Fruit fly (Drosophila melanogaster): Measurements from ENCODE around the gene SdhCL.

The SdhCL gene

DNA sequence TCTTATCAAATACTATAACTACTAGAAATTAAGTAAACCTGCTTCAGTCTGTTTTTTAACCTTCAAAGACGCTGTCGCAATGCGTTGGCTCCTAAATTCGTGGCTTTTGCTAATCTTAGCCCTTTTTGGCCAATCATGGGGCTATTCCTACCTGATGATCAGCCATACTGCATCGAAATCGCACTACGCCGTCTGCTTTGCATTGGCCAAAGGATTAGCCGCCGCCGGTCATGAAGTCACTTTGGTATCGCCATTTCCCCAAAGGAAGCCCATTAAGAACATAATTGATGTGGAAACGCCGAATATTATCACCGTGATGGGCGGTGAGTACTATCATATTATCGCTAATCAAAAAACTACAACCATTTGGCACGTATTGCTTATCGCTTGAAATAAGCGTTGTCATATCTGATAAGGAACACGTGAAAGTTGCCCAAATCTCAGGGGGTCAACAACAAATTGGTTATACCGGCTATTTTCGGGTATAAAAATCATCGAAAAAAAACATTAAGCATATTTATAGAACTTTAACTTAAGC, 39.1 kb upstream of the SdhCL start, which contains the start of gene Ugt302E1:
Gene Ugt302E1, plus strand, starts transcription at position 51 of the 538 bp plus-strand sequence.
- TF ChIP-seq mirr (GFP tag; optimal IDR thresholded peaks at IDR 0.05) (peak; percentile 41), GATAe (GFP tag; conservative IDR thresholded peaks at IDR 0.05) (peak; percentile 17; the same call in 1 of the 2 replicates), CG6272 (GFP tag; IDR thresholded peaks at IDR 0.05) (no peak), Hand (GFP tag; optimal IDR thresholded peaks at IDR 0.05) (no peak), CG34376 (GFP tag; optimal IDR thresholded peaks at IDR 0.05) (peak; percentile 38), cwo (GFP tag; optimal IDR thresholded peaks at IDR 0.05) (peak; percentile 86), CG16815 (GFP tag; optimal IDR thresholded peaks at IDR 0.05) (no peak), Chrac-16 (GFP tag; optimal IDR thresholded peaks at IDR 0.05) (no peak), pan (optimal IDR thresholded peaks at IDR 0.05) (no peak), pan (GFP tag; optimal IDR thresholded peaks at IDR 0.05 in 1 of 2, IDR thresholded peaks at IDR 0.05 in 1 of 2) (no peak), jigr1 (GFP tag; IDR thresholded peaks at IDR 0.05) (no peak), grn (GFP tag; optimal IDR thresholded peaks at IDR 0.05) (peak; percentile 59), sug (tag; optimal IDR thresholded peaks at IDR 0.05) (peak; percentile 58), Tbp (GFP tag; optimal IDR thresholded peaks at IDR 0.05) (no peak), exex (tag; optimal IDR thresholded peaks at IDR 0.05) (peak; percentile 87)

DNA sequence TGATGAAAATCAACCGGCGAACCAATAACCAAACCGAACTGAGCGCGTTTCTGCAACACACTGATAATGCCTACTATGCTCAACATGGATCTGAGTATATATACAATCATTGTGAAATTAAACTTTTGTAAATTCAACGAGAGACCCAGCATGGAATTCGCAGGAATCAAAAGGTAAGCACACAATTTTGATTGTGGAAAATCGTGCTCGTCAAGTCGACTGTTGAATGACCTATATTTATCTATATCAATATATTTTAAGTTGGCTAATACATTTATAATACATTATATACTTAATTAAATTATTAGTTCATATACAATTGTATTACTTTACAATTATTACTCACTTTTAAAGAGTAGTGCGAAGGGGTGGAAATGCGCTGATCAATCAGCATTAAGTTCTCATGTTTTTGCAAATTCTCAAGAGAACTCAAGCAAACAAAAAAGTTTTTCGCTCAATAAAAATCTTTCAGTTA, 38.3 kb upstream of the SdhCL start, which contains the start of gene Ugt302K1:
Gene Ugt302K1, minus strand, starts transcription at position 51 of the 475 bp plus-strand sequence.
- no peak for TF ChIP-seq hb (GFP tag; IDR thresholded peaks at IDR 0.05; ENCODE audit: partially characterized antibody)
- no peak for TF ChIP-seq run (tag; optimal IDR thresholded peaks at IDR 0.05)
- TF ChIP-seq CG15514 (GFP tag; optimal IDR thresholded peaks at IDR 0.05): peak; percentile 6
- TF ChIP-seq Fer3 (tag; optimal IDR thresholded peaks at IDR 0.05): peak; percentile 33
- TF ChIP-seq lbe (GFP tag; optimal IDR thresholded peaks at IDR 0.05): peak; percentile 58
- TF ChIP-seq CG30020 (tag; optimal IDR thresholded peaks at IDR 0.05): no peak
- no peak for TF ChIP-seq CG16863 (GFP tag; optimal IDR thresholded peaks at IDR 0.05)
- no peak for TF ChIP-seq NfI (GFP tag; optimal IDR thresholded peaks at IDR 0.05)
- no peak for TF ChIP-seq CG10366 (GFP tag; IDR thresholded peaks at IDR 0.05)
- TF ChIP-seq D19A (tag; optimal IDR thresholded peaks at IDR 0.05): peak; percentile 73
- TF ChIP-seq Sry-δ (GFP tag; optimal IDR thresholded peaks at IDR 0.05): no peak
- TF ChIP-seq Aef1 (GFP tag; IDR thresholded peaks at IDR 0.05): peak; percentile 10; the same call in 1 of the 3 replicates
- peak; percentile 13 for TF ChIP-seq Hmr (GFP tag; optimal IDR thresholded peaks at IDR 0.05)
- no peak for TF ChIP-seq pho (GFP tag; optimal IDR thresholded peaks at IDR 0.05)
- no peak for TF ChIP-seq inv (GFP tag; IDR thresholded peaks at IDR 0.05; ENCODE audit: partially characterized antibody)
- TF ChIP-seq CG9932 (GFP tag; IDR thresholded peaks at IDR 0.05): no peak; the same call in 1 of the 2 replicates
- no peak for TF ChIP-seq insv (GFP tag; optimal IDR thresholded peaks at IDR 0.05)
- no peak for TF ChIP-seq bsh (GFP tag; optimal IDR thresholded peaks at IDR 0.05)
- TF ChIP-seq bcd (GFP tag; optimal IDR thresholded peaks at IDR 0.05): peak; percentile 28
- peak; percentile 64 for TF ChIP-seq slbo (GFP tag; IDR thresholded peaks at IDR 0.05)
- TF ChIP-seq pum (GFP tag; optimal IDR thresholded peaks at IDR 0.05): no peak
- TF ChIP-seq Hr51 (GFP tag; optimal IDR thresholded peaks at IDR 0.05): peak in 1 of 2 experiments; percentile 2
- TF ChIP-seq BtbVII (GFP tag; optimal IDR thresholded peaks at IDR 0.05): no peak
- no peak for TF ChIP-seq gce (GFP tag; IDR thresholded peaks at IDR 0.05)
- TF ChIP-seq pros (GFP tag; optimal IDR thresholded peaks at IDR 0.05): no peak
- no peak for TF ChIP-seq CG6791 (GFP tag; IDR thresholded peaks at IDR 0.05; ENCODE audit: partially characterized antibody)
- no peak for TF ChIP-seq Jarid2 (GFP tag; optimal IDR thresholded peaks at IDR 0.05)
- peak; percentile 66 for TF ChIP-seq CG18599 (GFP tag; optimal IDR thresholded peaks at IDR 0.05)
- TF ChIP-seq CG18262 (tag; optimal IDR thresholded peaks at IDR 0.05): no peak
- TF ChIP-seq ara (GFP tag; IDR thresholded peaks at IDR 0.05): no peak
- TF ChIP-seq fd64A (GFP tag; optimal IDR thresholded peaks at IDR 0.05): no peak
- peak; percentile 32; the same call in 1 of the 2 replicates for TF ChIP-seq Taf1 (GFP tag; IDR thresholded peaks at IDR 0.05)
- no peak for TF ChIP-seq CG7928 (GFP tag; optimal IDR thresholded peaks at IDR 0.05)
- no peak for TF ChIP-seq CG12942 (GFP tag; optimal IDR thresholded peaks at IDR 0.05)

All from whole organism, embryonic.